Worm (Caenorhabditis elegans) whole organism, mixed stage, embryonic: ENCODE data around the gene Y43D4A.5.

ENCODE experiments used
- blmp-1 ChIP-seq: fragments of 150-350 bp; optimal IDR thresholded peaks from 2 replicates; lab custom pipeline; 2014; ENCODE audit warnings: missing biosample characterization, missing genetic modification characterization
- ces-1 ChIP-seq: fragments of 150-350 bp; optimal IDR thresholded peaks from 2 replicates; lab custom pipeline; 2014; ENCODE audit warnings: missing biosample characterization, missing genetic modification reagents, missing genetic modification characterization
- elt-1 ChIP-seq: sonication (generic microtip); optimal IDR thresholded peaks from 2 replicates; lab custom pipeline; 2017; ENCODE audit warnings: missing genetic modification characterization, mild to moderate bottlenecking, missing compliant biosample characterization, antibody characterized with exemption, moderate library complexity, borderline replicate concordance; ENCODE audit not compliant: insufficient read depth
- nhr-237 ChIP-seq: fragments of 150-350 bp; optimal IDR thresholded peaks from 2 replicates; lab custom pipeline; 2014; ENCODE audit warnings: missing biosample characterization, missing genetic modification characterization
- sem-2 ChIP-seq: fragments of 200-800 bp; sonication (Bioruptor generic); optimal IDR thresholded peaks from 2 replicates; lab custom pipeline; 2018; ENCODE audit warnings: mild to moderate bottlenecking, missing genetic modification characterization, missing compliant biosample characterization

ce11 chrIV:16776915-16777314 lies 1.4 kb downstream of the Y43D4A.5 start:
- TF ChIP-seq blmp-1 = no peak
- no peak for TF ChIP-seq ces-1 (GFP tag; lab: Kevin White, UChicago)
- no peak for TF ChIP-seq elt-1 (tag; lab: Kevin White, UChicago)
- TF ChIP-seq sem-2 (GFP tag; lab: Kevin White, UChicago) = no peak
- no peak for TF ChIP-seq nhr-237
